Worm (Caenorhabditis elegans) whole organism, L1 larva: ENCODE data around the gene K03B4.6.

Source experiments
- C04F5.9 ChIP-seq: sonication (generic microtip); optimal IDR thresholded peaks from 2 replicates; lab custom pipeline; 2016; ENCODE audit warnings: missing genetic modification characterization, missing compliant biosample characterization
- C16A3.4 ChIP-seq: fragments of 150-350 bp; optimal IDR thresholded peaks from 2 replicates; lab custom pipeline; 2014; ENCODE audit warnings: missing biosample characterization, missing genetic modification characterization
- F16B12.6 ChIP-seq: fragments of 150-350 bp; optimal IDR thresholded peaks from 2 replicates; lab custom pipeline; 2014; ENCODE audit warnings: missing biosample characterization, missing genetic modification characterization
- aha-1 ChIP-seq: fragments of 150-350 bp; optimal IDR thresholded peaks from 2 replicates; lab custom pipeline; 2014; ENCODE audit warnings: missing biosample characterization, missing genetic modification characterization
- aly-2 ChIP-seq: fragments of 150-350 bp; optimal IDR thresholded peaks from 2 replicates; lab custom pipeline; 2014; ENCODE audit warnings: missing biosample characterization, missing genetic modification characterization
- blmp-1 ChIP-seq: fragments of 150-350 bp; optimal IDR thresholded peaks from 2 replicates; lab custom pipeline; 2014; ENCODE audit warnings: missing biosample characterization, missing genetic modification characterization
- ceh-63 ChIP-seq: fragments of 200-800 bp; sonication (Bioruptor generic); optimal IDR thresholded peaks from 2 replicates; lab custom pipeline; 2018; ENCODE audit warnings: mild to moderate bottlenecking, missing genetic modification characterization, missing compliant biosample characterization
- ceh-8 ChIP-seq: fragments of 200-800 bp; sonication (Bioruptor generic); optimal IDR thresholded peaks from 2 replicates; lab custom pipeline; 2018; ENCODE audit warnings: mild to moderate bottlenecking, missing genetic modification characterization, moderate library complexity, missing compliant biosample characterization
- ceh-82 ChIP-seq, 3 experiments: fragments of 150-350 bp in 1 of 3; sonication (generic microtip) in 2 of 3; optimal IDR thresholded peaks; 2 replicates each; lab custom pipeline; 2014 to 2017; ENCODE audit warnings: missing biosample characterization in 3 of 3, missing genetic modification characterization in 3 of 3
- ceh-90 ChIP-seq: sonication (generic microtip); optimal IDR thresholded peaks from 2 replicates; lab custom pipeline; 2016; ENCODE audit warnings: missing genetic modification characterization, missing compliant biosample characterization
- dpl-1 ChIP-seq, 3 experiments: fragments of 150-350 bp in 2 of 3; sonication (generic microtip) in 1 of 3; optimal IDR thresholded peaks; 2 replicates each; lab custom pipeline; 2014 to 2017; ENCODE audit warnings: missing biosample characterization in 3 of 3, missing genetic modification characterization in 3 of 3, missing genetic modification reagents in 3 of 3
- efl-1 ChIP-seq, 4 experiments: fragments of 150-350 bp; optimal IDR thresholded peaks in 3 of 4; peaks in 1 of 4; 1 replicate in 1 of 4; 2 replicates in 3 of 4; lab custom pipeline; 2014; ENCODE audit warnings: missing biosample characterization in 2 of 4, missing genetic modification characterization in 2 of 4, missing genetic modification reagents in 2 of 4
- efl-3 ChIP-seq: fragments of 200-800 bp; sonication (Bioruptor generic); optimal IDR thresholded peaks from 2 replicates; lab custom pipeline; 2018; ENCODE audit warnings: mild to moderate bottlenecking, missing genetic modification characterization, missing compliant biosample characterization
- elt-3 ChIP-seq, 6 experiments: fragments of 150-350 bp in 1 of 6; sonication (generic microtip); optimal IDR thresholded peaks; 2 replicates each; lab custom pipeline; 2017 to 2018; ENCODE audit warnings: missing biosample characterization in 6 of 6, missing genetic modification characterization in 6 of 6, inconsistent platforms in 1 of 6
- fkh-4 ChIP-seq: sonication (generic microtip); optimal IDR thresholded peaks from 2 replicates; lab custom pipeline; 2016; ENCODE audit warnings: missing compliant biosample characterization, missing genetic modification characterization, borderline replicate concordance
- fkh-8 ChIP-seq: sonication (generic microtip); optimal IDR thresholded peaks from 2 replicates; lab custom pipeline; 2016; ENCODE audit warnings: mild to moderate bottlenecking, missing genetic modification characterization, missing compliant biosample characterization
- fos-1 ChIP-seq: fragments of 150-350 bp; optimal IDR thresholded peaks from 2 replicates; lab custom pipeline; 2014; ENCODE audit warnings: missing biosample characterization, missing genetic modification characterization
- grh-1 ChIP-seq: fragments of 200-800 bp; sonication (Bioruptor generic); IDR thresholded peaks from 2 replicates; pipeline ENCODE4 v1.3.6; 2022; ENCODE audit warnings: missing genetic modification reagents, missing genetic modification characterization, missing compliant biosample characterization
- hlh-17 ChIP-seq: fragments of 200-800 bp; sonication (Bioruptor generic); optimal IDR thresholded peaks from 2 replicates; lab custom pipeline; 2018; ENCODE audit warnings: missing genetic modification characterization, mild to moderate bottlenecking, missing compliant biosample characterization, moderate library complexity, borderline replicate concordance
- isw-1 ChIP-seq: fragments of 200-800 bp; sonication (Bioruptor generic); IDR thresholded peaks from 2 replicates; pipeline ENCODE4 v1.3.6; 2022; ENCODE audit warnings: missing genetic modification characterization, missing compliant biosample characterization
- jun-1 ChIP-seq: fragments of 150-350 bp; optimal IDR thresholded peaks from 2 replicates; lab custom pipeline; 2014; ENCODE audit warnings: missing biosample characterization, missing genetic modification reagents, missing genetic modification characterization
- lin-13 ChIP-seq: fragments of 150-350 bp; optimal IDR thresholded peaks from 2 replicates; lab custom pipeline; 2014; ENCODE audit warnings: missing biosample characterization, missing genetic modification reagents, missing genetic modification characterization
- lin-14 ChIP-seq: fragments of 200-800 bp; sonication (Bioruptor generic); optimal IDR thresholded peaks from 2 replicates; lab custom pipeline; 2018; ENCODE audit warnings: mild to moderate bottlenecking, missing genetic modification characterization, moderate library complexity, missing compliant biosample characterization
- lin-39 ChIP-seq: fragments of 150-350 bp; optimal IDR thresholded peaks from 2 replicates; lab custom pipeline; 2014; ENCODE audit warnings: missing biosample characterization, missing genetic modification reagents, missing genetic modification characterization
- lir-3 ChIP-seq: sonication (generic microtip); optimal IDR thresholded peaks from 2 replicates; lab custom pipeline; 2016; ENCODE audit warnings: mild to moderate bottlenecking, missing genetic modification characterization, moderate library complexity, missing compliant biosample characterization; ENCODE audit not compliant: poor library complexity
- lsy-2 ChIP-seq, 2 experiments: fragments of 150-350 bp; optimal IDR thresholded peaks; 2 replicates each; lab custom pipeline; 2014; ENCODE audit warnings: missing biosample characterization in 2 of 2, missing genetic modification characterization in 2 of 2
- mab-9 ChIP-seq: fragments of 200-800 bp; sonication (Bioruptor generic); IDR thresholded peaks from 2 replicates; pipeline ENCODE4 v1.3.6; 2022; ENCODE audit warnings: missing genetic modification reagents, missing genetic modification characterization, missing compliant biosample characterization
- mdl-1 ChIP-seq, 2 experiments: fragments of 150-350 bp; optimal IDR thresholded peaks; 2 replicates each; lab custom pipeline; 2014 to 2017; ENCODE audit warnings: missing biosample characterization in 2 of 2, missing genetic modification characterization in 2 of 2, inconsistent platforms in 1 of 2
- mef-2 ChIP-seq: fragments of 150-350 bp; optimal IDR thresholded peaks from 2 replicates; lab custom pipeline; 2014; ENCODE audit warnings: missing biosample characterization, missing genetic modification characterization
- mep-1 ChIP-seq: fragments of 150-350 bp; optimal IDR thresholded peaks from 2 replicates; lab custom pipeline; 2014; ENCODE audit warnings: missing biosample characterization, missing genetic modification characterization
- nhr-19 ChIP-seq: fragments of 200-800 bp; sonication (Bioruptor generic); conservative IDR thresholded peaks from 2 replicates; pipeline ENCODE4 v1.3.6; 2022; ENCODE audit warnings: missing genetic modification characterization, missing compliant biosample characterization
- nhr-237 ChIP-seq: fragments of 150-350 bp; optimal IDR thresholded peaks from 2 replicates; lab custom pipeline; 2014; ENCODE audit warnings: missing biosample characterization, missing genetic modification characterization
- nhr-28 ChIP-seq: fragments of 150-350 bp; optimal IDR thresholded peaks from 2 replicates; lab custom pipeline; 2014; ENCODE audit warnings: missing biosample characterization, missing genetic modification characterization
- nhr-71 ChIP-seq: sonication (generic microtip); optimal IDR thresholded peaks from 2 replicates; lab custom pipeline; 2016; ENCODE audit warnings: mild to moderate bottlenecking, missing genetic modification characterization, moderate library complexity, missing compliant biosample characterization
- nhr-76 ChIP-seq: sonication (generic microtip); optimal IDR thresholded peaks from 2 replicates; lab custom pipeline; 2017; ENCODE audit warnings: missing biosample characterization, missing genetic modification characterization
- nhr-77 ChIP-seq: fragments of 150-350 bp; optimal IDR thresholded peaks from 2 replicates; lab custom pipeline; 2014; ENCODE audit warnings: missing biosample characterization, missing genetic modification characterization
- nhr-84 ChIP-seq: sonication (generic microtip); optimal IDR thresholded peaks from 2 replicates; lab custom pipeline; 2017; ENCODE audit warnings: missing biosample characterization, missing genetic modification characterization
- pag-3 ChIP-seq: sonication (generic microtip); optimal IDR thresholded peaks from 2 replicates; lab custom pipeline; 2017; ENCODE audit warnings: missing genetic modification characterization, mild to moderate bottlenecking, missing compliant biosample characterization, antibody characterized with exemption, borderline replicate concordance; ENCODE audit not compliant: insufficient read depth
- pax-3 ChIP-seq: fragments of 200-800 bp; sonication (Bioruptor generic); optimal IDR thresholded peaks from 2 replicates; lab custom pipeline; 2018; ENCODE audit warnings: mild to moderate bottlenecking, missing genetic modification characterization, moderate library complexity, missing compliant biosample characterization
- pqm-1 ChIP-seq: sonication (generic microtip); optimal IDR thresholded peaks from 3 replicates; lab custom pipeline; 2017; ENCODE audit warnings: missing biosample characterization, missing genetic modification characterization
- skn-1 ChIP-seq: fragments of 150-350 bp; optimal IDR thresholded peaks from 2 replicates; lab custom pipeline; 2014; ENCODE audit warnings: missing biosample characterization, missing genetic modification characterization
- snu-23 ChIP-seq: sonication (generic microtip); optimal IDR thresholded peaks from 2 replicates; lab custom pipeline; 2016; ENCODE audit warnings: missing genetic modification characterization, missing compliant biosample characterization
- swsn-7 ChIP-seq: sonication (generic microtip); optimal IDR thresholded peaks from 2 replicates; lab custom pipeline; 2016; ENCODE audit warnings: missing genetic modification characterization, missing compliant biosample characterization
- tbx-2 ChIP-seq: sonication (generic microtip); optimal IDR thresholded peaks from 2 replicates; lab custom pipeline; 2016; ENCODE audit warnings: missing genetic modification characterization, missing compliant biosample characterization
- tlp-1 ChIP-seq: fragments of 150-350 bp; optimal IDR thresholded peaks from 2 replicates; lab custom pipeline; 2014; ENCODE audit warnings: missing biosample characterization, missing genetic modification characterization
- unc-130 ChIP-seq: fragments of 150-350 bp; optimal IDR thresholded peaks from 2 replicates; lab custom pipeline; 2017; ENCODE audit warnings: missing biosample characterization, missing genetic modification characterization, inconsistent platforms
- unc-30 ChIP-seq: sonication (generic microtip); optimal IDR thresholded peaks from 2 replicates; lab custom pipeline; 2017; ENCODE audit warnings: missing biosample characterization, missing genetic modification characterization
- unc-86 ChIP-seq: sonication (generic microtip); optimal IDR thresholded peaks from 2 replicates; lab custom pipeline; 2016; ENCODE audit warnings: missing genetic modification characterization, missing compliant biosample characterization
- unc-98 ChIP-seq: fragments of 200-800 bp; sonication (Bioruptor generic); IDR thresholded peaks from 2 replicates; pipeline ENCODE4 v1.3.6; 2022; ENCODE audit warnings: missing genetic modification characterization, missing compliant biosample characterization
- zag-1 ChIP-seq: fragments of 150-350 bp; optimal IDR thresholded peaks from 2 replicates; lab custom pipeline; 2014; ENCODE audit warnings: missing biosample characterization, missing genetic modification characterization
- zip-4 ChIP-seq: fragments of 200-800 bp; sonication (Bioruptor generic); optimal IDR thresholded peaks from 2 replicates; lab custom pipeline; 2018; ENCODE audit warnings: mild to moderate bottlenecking, missing genetic modification characterization, moderate library complexity, missing compliant biosample characterization
- ztf-4 ChIP-seq: fragments of 150-350 bp; optimal IDR thresholded peaks from 2 replicates; lab custom pipeline; 2014; ENCODE audit warnings: missing biosample characterization, missing genetic modification characterization

K03B4.6 gene

DNA sequence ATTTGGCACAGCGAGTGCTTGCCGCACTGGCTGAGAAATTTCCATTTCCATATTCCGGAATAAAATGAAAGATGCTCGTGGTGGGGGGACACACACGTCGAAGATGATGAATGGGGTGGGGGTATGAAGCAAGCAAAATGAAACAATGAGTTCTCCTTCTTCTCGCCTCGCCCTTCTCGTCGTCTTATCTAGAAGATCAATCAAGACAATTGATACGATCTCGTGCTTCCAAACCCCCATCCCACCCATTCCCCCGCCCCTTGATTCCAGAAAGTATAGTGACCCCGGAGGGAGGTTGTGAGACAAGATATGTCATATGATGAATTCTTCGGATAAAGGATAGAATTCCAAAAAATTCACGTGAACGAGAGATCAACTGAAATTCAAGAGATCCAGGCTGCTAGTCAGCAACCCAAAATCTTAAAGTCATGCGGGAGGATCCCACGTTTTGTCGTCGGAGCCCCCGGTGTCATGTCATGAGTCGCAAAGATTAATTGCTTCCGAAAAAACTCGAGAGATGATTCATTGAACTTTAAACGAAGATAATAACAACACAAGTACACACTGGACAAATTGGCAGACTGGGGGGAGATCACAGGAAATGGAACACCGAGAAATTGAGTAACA lies 18.6 kb upstream of the K03B4.6 start:
- TF ChIP-seq fkh-4 (tag; lab: Kevin White, UChicago) = no peak
- TF ChIP-seq snu-23 (GFP tag; lab: Kevin White, UChicago) = peak; percentile 11
- peak; percentile 9 to 62 for TF ChIP-seq lsy-2 (tag; optimal IDR thresholded peaks at IDR 0.05; lab: Kevin White, UChicago)
- TF ChIP-seq grh-1 (GFP tag; lab: Robert Waterston, UW) = no peak
- TF ChIP-seq efl-3 = no peak
- no peak for TF ChIP-seq ceh-63 (GFP tag; lab: Kevin White, UChicago)
- TF ChIP-seq hlh-17 = no peak
- peak; percentile 56 for TF ChIP-seq lin-14 (GFP tag; lab: Kevin White, UChicago)
- TF ChIP-seq lin-39 (tag; lab: Kevin White, UChicago) = peak; percentile 27
- TF ChIP-seq fkh-8 (tag; lab: Kevin White, UChicago) = no peak
- no peak for TF ChIP-seq nhr-28 (tag; lab: Kevin White, UChicago)
- no peak for TF ChIP-seq C04F5.9
- TF ChIP-seq fos-1 = no peak
- no peak for TF ChIP-seq ceh-82 (tag; optimal IDR thresholded peaks at IDR 0.05; lab: Kevin White, UChicago)
- peak; percentile 16 for TF ChIP-seq blmp-1 (tag; lab: Kevin White, UChicago)
- TF ChIP-seq ceh-8 (GFP tag; lab: Kevin White, UChicago) = no peak
- TF ChIP-seq ceh-90 = no peak
- TF ChIP-seq unc-130 (tag; lab: Kevin White, UChicago) = no peak
- no peak for TF ChIP-seq elt-3 (tag; optimal IDR thresholded peaks at IDR 0.05; lab: Kevin White, UChicago)
- TF ChIP-seq mdl-1 (tag; optimal IDR thresholded peaks at IDR 0.05; lab: Kevin White, UChicago) = peak in 1 of 2 experiments; percentile 23
- TF ChIP-seq dpl-1 (GFP tag; optimal IDR thresholded peaks at IDR 0.05; lab: Kevin White, UChicago) = no peak
- TF ChIP-seq swsn-7 (tag; lab: Kevin White, UChicago) = no peak
- peak; percentile 24 for TF ChIP-seq ztf-4 (tag; lab: Kevin White, UChicago)
- TF ChIP-seq nhr-76 = no peak
- TF ChIP-seq nhr-71 (tag; lab: Kevin White, UChicago) = peak; percentile 65
- TF ChIP-seq nhr-237 (tag; lab: Kevin White, UChicago) = no peak
- no peak for TF ChIP-seq nhr-84
- peak; percentile 46 for TF ChIP-seq nhr-19 (GFP tag; lab: Robert Waterston, UW)
- TF ChIP-seq unc-86 (tag; lab: Kevin White, UChicago) = no peak
- peak; percentile 14 for TF ChIP-seq tbx-2 (tag; lab: Kevin White, UChicago)
- TF ChIP-seq aly-2 (tag; lab: Kevin White, UChicago) = no peak
- no peak for TF ChIP-seq nhr-77 (tag; lab: Kevin White, UChicago)
- no peak for TF ChIP-seq isw-1 (GFP tag; lab: Robert Waterston, UW)
- no peak for TF ChIP-seq mef-2 (tag; lab: Kevin White, UChicago)
- TF ChIP-seq lin-13 (GFP tag; lab: Kevin White, UChicago) = no peak
- TF ChIP-seq efl-1 (optimal IDR thresholded peaks at IDR 0.05; lab: Kevin White, UChicago) = no peak
- peak in 1 of 2 experiments; percentile 84 for TF ChIP-seq efl-1 (GFP tag; optimal IDR thresholded peaks at IDR 0.05 in 1 of 2; lab: Kevin White, UChicago)
- TF ChIP-seq pqm-1 = no peak
- no peak for TF ChIP-seq skn-1 (tag; lab: Kevin White, UChicago)
- no peak for TF ChIP-seq mab-9 (GFP tag; lab: Robert Waterston, UW)
- no peak for TF ChIP-seq unc-98
- no peak for TF ChIP-seq pax-3 (tag; lab: Kevin White, UChicago)
- TF ChIP-seq aha-1 (tag; lab: Kevin White, UChicago) = no peak
- no peak for TF ChIP-seq zip-4
- TF ChIP-seq lir-3 (tag; lab: Kevin White, UChicago) = peak; percentile 57
- TF ChIP-seq zag-1 (tag; lab: Kevin White, UChicago) = no peak
- no peak for TF ChIP-seq C16A3.4 (tag; lab: Kevin White, UChicago)
- no peak for TF ChIP-seq unc-30
- TF ChIP-seq jun-1 (tag; lab: Kevin White, UChicago) = no peak
- no peak for TF ChIP-seq tlp-1 (tag; lab: Kevin White, UChicago)
- TF ChIP-seq F16B12.6 (tag; lab: Kevin White, UChicago) = no peak
- no peak for TF ChIP-seq pag-3 (tag; lab: Kevin White, UChicago)
- no peak for TF ChIP-seq mep-1
